Worm (Caenorhabditis elegans) whole organism, L2 larva: ENCODE measurements around the gene R08C7.12.

Experiments
- C34F6.9 ChIP-seq: fragments of 150-350 bp; optimal IDR thresholded peaks from 2 replicates; lab custom pipeline; 2014; ENCODE audit warnings: missing biosample characterization, missing genetic modification characterization
- F13H6.1 ChIP-seq: sonication (generic microtip); optimal IDR thresholded peaks from 2 replicates; lab custom pipeline; 2016; ENCODE audit warnings: missing genetic modification characterization, missing compliant biosample characterization
- R02D3.7 ChIP-seq: fragments of 150-350 bp; optimal IDR thresholded peaks from 2 replicates; lab custom pipeline; 2014; ENCODE audit warnings: missing biosample characterization, missing genetic modification characterization
- Y55F3AM.14 ChIP-seq: fragments of 200-800 bp; sonication (Bioruptor generic); optimal IDR thresholded peaks from 2 replicates; lab custom pipeline; 2018; ENCODE audit warnings: mild to moderate bottlenecking, missing genetic modification characterization, missing compliant biosample characterization
- ZK546.5 ChIP-seq: sonication (generic microtip); optimal IDR thresholded peaks from 2 replicates; lab custom pipeline; 2017; ENCODE audit warnings: missing biosample characterization, missing genetic modification characterization
- aly-2 ChIP-seq: fragments of 150-350 bp; optimal IDR thresholded peaks from 2 replicates; lab custom pipeline; 2014; ENCODE audit warnings: missing biosample characterization, missing genetic modification characterization
- blmp-1 ChIP-seq: sonication (generic microtip); optimal IDR thresholded peaks from 2 replicates; lab custom pipeline; 2017; ENCODE audit warnings: missing genetic modification characterization, mild to moderate bottlenecking, missing compliant biosample characterization, antibody characterized with exemption, moderate library complexity; ENCODE audit not compliant: insufficient read depth
- ceh-16 ChIP-seq: fragments of 150-350 bp; optimal IDR thresholded peaks from 2 replicates; lab custom pipeline; 2014; ENCODE audit warnings: missing biosample characterization, missing genetic modification characterization
- ceh-82 ChIP-seq: fragments of 150-350 bp; optimal IDR thresholded peaks from 2 replicates; lab custom pipeline; 2014; ENCODE audit warnings: missing biosample characterization, missing genetic modification characterization
- crh-2 ChIP-seq: sonication (generic microtip); optimal IDR thresholded peaks from 2 replicates; lab custom pipeline; 2017; ENCODE audit warnings: missing biosample characterization, missing genetic modification characterization
- egl-27 ChIP-seq: sonication (generic microtip); optimal IDR thresholded peaks from 3 replicates; lab custom pipeline; 2017; ENCODE audit warnings: missing biosample characterization, missing genetic modification reagents, missing genetic modification characterization
- elt-1 ChIP-seq: fragments of 150-350 bp; optimal IDR thresholded peaks from 2 replicates; lab custom pipeline; 2014; ENCODE audit warnings: missing biosample characterization, missing genetic modification characterization
- elt-3 ChIP-seq: sonication (generic microtip); optimal IDR thresholded peaks from 2 replicates; lab custom pipeline; 2017; ENCODE audit warnings: missing biosample characterization, missing genetic modification characterization
- fos-1 ChIP-seq: fragments of 150-350 bp; optimal IDR thresholded peaks from 2 replicates; lab custom pipeline; 2014; ENCODE audit warnings: missing biosample characterization, missing genetic modification characterization
- gmeb-1 ChIP-seq: fragments of 150-350 bp; optimal IDR thresholded peaks from 2 replicates; lab custom pipeline; 2014; ENCODE audit warnings: missing biosample characterization, missing genetic modification characterization
- lin-11 ChIP-seq: fragments of 150-350 bp; sonication (generic microtip); optimal IDR thresholded peaks from 2 replicates; lab custom pipeline; 2014; ENCODE audit warnings: missing biosample characterization, missing genetic modification characterization, inconsistent platforms, mixed read lengths
- lin-13 ChIP-seq: fragments of 150-350 bp; optimal IDR thresholded peaks from 2 replicates; lab custom pipeline; 2014; ENCODE audit warnings: missing biosample characterization, missing genetic modification reagents, missing genetic modification characterization
- lin-39 ChIP-seq: fragments of 150-350 bp; optimal IDR thresholded peaks from 2 replicates; lab custom pipeline; 2014; ENCODE audit warnings: missing biosample characterization, missing genetic modification reagents, missing genetic modification characterization
- lsy-2 ChIP-seq, 2 experiments: fragments of 150-350 bp in 1 of 2; sonication (generic microtip) in 1 of 2; optimal IDR thresholded peaks; 2 replicates each; lab custom pipeline; 2014 to 2017; ENCODE audit warnings: missing biosample characterization in 2 of 2, missing genetic modification characterization in 2 of 2
- mab-5 ChIP-seq: fragments of 150-350 bp; optimal IDR thresholded peaks from 2 replicates; lab custom pipeline; 2014; ENCODE audit warnings: missing biosample characterization, missing genetic modification characterization
- mbf-1 ChIP-seq: sonication (generic microtip); optimal IDR thresholded peaks from 2 replicates; lab custom pipeline; 2017; ENCODE audit warnings: missing biosample characterization, missing genetic modification characterization
- mdl-1 ChIP-seq, 2 experiments: fragments of 150-350 bp in 1 of 2; sonication (generic microtip) in 1 of 2; optimal IDR thresholded peaks; 2 replicates each; lab custom pipeline; 2017; ENCODE audit warnings: missing biosample characterization in 2 of 2, missing genetic modification characterization in 2 of 2
- nhr-129 ChIP-seq: fragments of 150-350 bp; optimal IDR thresholded peaks from 2 replicates; lab custom pipeline; 2014; ENCODE audit warnings: missing biosample characterization, missing genetic modification characterization
- nhr-21 ChIP-seq: fragments of 150-350 bp; optimal IDR thresholded peaks from 2 replicates; lab custom pipeline; 2014; ENCODE audit warnings: missing biosample characterization, missing genetic modification characterization
- nhr-23 ChIP-seq: fragments of 150-350 bp; optimal IDR thresholded peaks from 2 replicates; lab custom pipeline; 2014; ENCODE audit warnings: missing biosample characterization, missing genetic modification reagents, missing genetic modification characterization
- nhr-25 ChIP-seq: fragments of 150-350 bp; sonication (generic microtip); optimal IDR thresholded peaks from 3 replicates; lab custom pipeline; 2014; ENCODE audit warnings: missing biosample characterization, missing genetic modification characterization
- nhr-6 ChIP-seq: fragments of 150-350 bp; optimal IDR thresholded peaks from 2 replicates; lab custom pipeline; 2014; ENCODE audit warnings: missing biosample characterization, missing genetic modification characterization
- nhr-77 ChIP-seq: fragments of 150-350 bp; optimal IDR thresholded peaks from 2 replicates; lab custom pipeline; 2014; ENCODE audit warnings: missing biosample characterization, missing genetic modification characterization
- peb-1 ChIP-seq: fragments of 150-350 bp; optimal IDR thresholded peaks from 2 replicates; lab custom pipeline; 2014; ENCODE audit warnings: missing biosample characterization, missing genetic modification characterization
- sem-4 ChIP-seq: fragments of 150-350 bp; optimal IDR thresholded peaks from 2 replicates; lab custom pipeline; 2014; ENCODE audit warnings: missing biosample characterization, missing genetic modification reagents, missing genetic modification characterization
- skn-1 ChIP-seq: sonication (generic microtip); optimal IDR thresholded peaks from 2 replicates; lab custom pipeline; 2017; ENCODE audit warnings: missing biosample characterization, missing genetic modification characterization
- sma-3 ChIP-seq: sonication (generic microtip); optimal IDR thresholded peaks from 2 replicates; lab custom pipeline; 2016; ENCODE audit warnings: missing genetic modification reagents, missing genetic modification characterization, missing compliant biosample characterization
- sma-9 ChIP-seq, 2 experiments: fragments of 150-350 bp in 1 of 2; sonication (generic microtip) in 1 of 2; optimal IDR thresholded peaks; 2 replicates each; lab custom pipeline; 2014 to 2016; ENCODE audit warnings: missing genetic modification characterization in 2 of 2, mild to moderate bottlenecking in 1 of 2, missing biosample characterization in 1 of 2, missing compliant biosample characterization in 1 of 2, missing genetic modification reagents in 1 of 2, moderate library complexity in 1 of 2
- snpc-4 ChIP-seq: fragments of 150-350 bp; optimal IDR thresholded peaks from 2 replicates; lab custom pipeline; 2014; ENCODE audit warnings: missing biosample characterization, missing genetic modification characterization
- unc-55 ChIP-seq: fragments of 150-350 bp; sonication (generic microtip); optimal IDR thresholded peaks from 3 replicates; lab custom pipeline; 2014; ENCODE audit warnings: missing biosample characterization, missing genetic modification reagents, missing genetic modification characterization
- unc-62 ChIP-seq: fragments of 150-350 bp; optimal IDR thresholded peaks from 2 replicates; lab custom pipeline; 2014; ENCODE audit warnings: missing biosample characterization, missing genetic modification reagents, missing genetic modification characterization
- zag-1 ChIP-seq: fragments of 150-350 bp; optimal IDR thresholded peaks from 2 replicates; lab custom pipeline; 2014; ENCODE audit warnings: missing biosample characterization, missing genetic modification characterization
- ztf-11 ChIP-seq: sonication (generic microtip); optimal IDR thresholded peaks from 2 replicates; lab custom pipeline; 2017; ENCODE audit warnings: missing biosample characterization, missing genetic modification characterization
- ztf-4 ChIP-seq: fragments of 150-350 bp; optimal IDR thresholded peaks from 2 replicates; lab custom pipeline; 2014; ENCODE audit warnings: missing biosample characterization, missing genetic modification characterization

Gene R08C7.12

DNA sequence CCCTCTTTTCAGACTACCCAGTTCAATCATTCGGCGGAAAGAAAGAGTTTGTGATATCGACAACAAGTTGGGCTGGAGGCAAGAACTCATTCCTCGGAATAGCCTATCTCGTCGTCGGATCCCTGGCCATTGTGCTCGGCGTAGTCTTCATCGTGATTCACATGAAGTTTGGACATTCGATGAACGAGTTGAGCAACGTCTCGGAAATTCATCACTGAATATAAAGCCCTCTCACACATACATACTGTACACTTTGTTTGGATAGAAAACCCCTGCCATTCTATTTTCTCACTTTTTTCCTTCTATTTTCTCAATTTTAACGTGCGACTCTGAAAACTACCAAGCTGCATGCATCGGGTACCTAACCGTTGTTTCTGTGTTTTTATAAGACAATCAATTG, at the start of gene R08C7.12:
Gene R08C7.12, plus strand, starts transcription at position 301 of the 400 bp plus-strand sequence.
- TF ChIP-seq lin-11, result no peak
- TF ChIP-seq crh-2 (tag; lab: Kevin White, UChicago), result no peak
- no peak for TF ChIP-seq unc-62 (GFP tag; lab: Kevin White, UChicago)
- TF ChIP-seq skn-1 (tag; lab: Kevin White, UChicago), result no peak
- no peak for TF ChIP-seq snpc-4 (tag; lab: Kevin White, UChicago)
- TF ChIP-seq sma-3, result no peak
- TF ChIP-seq ztf-11 (tag; lab: Kevin White, UChicago), result no peak
- no peak for TF ChIP-seq mdl-1 (tag; optimal IDR thresholded peaks at IDR 0.05; lab: Kevin White, UChicago)
- TF ChIP-seq nhr-21, result no peak
- TF ChIP-seq mab-5 (tag; lab: Kevin White, UChicago), result no peak
- no peak for TF ChIP-seq peb-1 (tag; lab: Kevin White, UChicago)

DNA sequence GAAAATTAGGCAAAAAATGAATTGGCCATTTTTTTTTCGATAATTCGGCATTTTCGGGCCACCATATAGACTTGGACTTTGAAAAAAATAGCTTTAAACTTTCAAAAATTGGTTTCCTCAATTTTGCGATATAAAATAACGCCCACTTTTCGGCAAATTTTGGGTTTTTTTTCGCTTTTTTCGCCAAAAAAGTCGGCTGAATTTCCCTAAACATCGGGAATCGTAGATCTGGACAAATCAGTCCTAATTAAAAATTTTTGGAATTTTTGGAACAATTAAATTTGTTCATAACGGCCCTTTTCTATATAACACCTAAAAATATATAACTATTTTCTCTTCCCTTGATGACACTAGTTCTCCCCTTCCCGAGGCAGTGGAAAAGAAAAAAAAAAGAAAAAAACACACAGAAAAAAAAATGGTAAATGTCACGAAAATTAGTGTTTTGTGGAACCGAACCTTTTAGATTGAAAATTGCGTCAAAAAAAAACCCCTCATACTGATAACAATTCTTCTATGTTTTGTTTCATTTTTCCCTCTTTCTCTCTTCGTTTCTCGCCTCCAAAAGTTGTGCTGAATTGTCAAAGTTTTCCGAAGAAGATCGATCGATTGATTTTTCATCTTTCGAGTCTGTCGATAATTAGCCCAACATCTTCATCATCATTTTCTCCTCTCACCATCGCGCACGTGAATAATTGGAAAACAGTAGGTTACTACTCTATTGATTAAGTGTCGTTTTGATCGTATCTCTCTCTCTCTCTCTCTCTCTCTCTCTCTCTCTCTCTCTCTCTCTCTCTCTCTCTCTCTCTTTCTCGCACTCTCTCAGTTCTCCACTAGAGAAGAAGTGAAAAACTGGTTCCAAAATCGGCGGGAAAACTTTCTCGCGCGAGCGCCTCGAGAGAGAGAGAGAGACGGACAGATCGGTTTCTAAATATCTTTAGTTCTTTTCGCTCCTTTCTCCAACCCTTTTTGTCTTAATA, 48.9 kb upstream of the R08C7.12 start, which contains the start of gene Y24D9A.6:
Gene Y24D9A.6, minus strand, starts transcription at position 51 of the 977 bp plus-strand sequence.
- TF ChIP-seq ceh-82 (no peak), mab-5 (tag; lab: Kevin White, UChicago) (no peak), lsy-2 (tag; optimal IDR thresholded peaks at IDR 0.05; lab: Kevin White, UChicago) (peak; percentile 7 to 75), sma-3 (peak; percentile 86), lin-11 (no peak), ztf-4 (tag; lab: Kevin White, UChicago) (peak; percentile 69), nhr-129 (tag; lab: Kevin White, UChicago) (peak; percentile 70), F13H6.1 (peak; percentile 62), sem-4 (tag; lab: Kevin White, UChicago) (peak; percentile 90), R02D3.7 (tag; lab: Kevin White, UChicago) (no peak), nhr-23 (tag; lab: Kevin White, UChicago) (no peak), C34F6.9 (peak; percentile 44), ceh-16 (tag; lab: Kevin White, UChicago) (peak; percentile 100), blmp-1 (peak; percentile 96), elt-1 (tag; lab: Kevin White, UChicago) (peak; percentile 63), peb-1 (tag; lab: Kevin White, UChicago) (no peak), fos-1 (peak; percentile 67), mbf-1 (tag; lab: Kevin White, UChicago) (no peak), mdl-1 (tag; optimal IDR thresholded peaks at IDR 0.05; lab: Kevin White, UChicago) (peak; percentile 45 to 86), aly-2 (tag; lab: Kevin White, UChicago) (no peak), nhr-6 (tag; lab: Kevin White, UChicago) (peak; percentile 84), unc-55 (GFP tag; lab: Kevin White, UChicago) (peak; percentile 18), lin-13 (peak; percentile 55), zag-1 (tag; lab: Kevin White, UChicago) (no peak), Y55F3AM.14 (GFP tag; lab: Kevin White, UChicago) (no peak), ZK546.5 (tag; lab: Kevin White, UChicago) (no peak), nhr-21 (peak; percentile 93), egl-27 (tag; lab: Kevin White, UChicago) (peak; percentile 93), nhr-77 (tag; lab: Kevin White, UChicago) (no peak), sma-9 (GFP tag; optimal IDR thresholded peaks at IDR 0.05; lab: Kevin White, UChicago) (peak; percentile 83), sma-9 (tag; optimal IDR thresholded peaks at IDR 0.05; lab: Kevin White, UChicago) (no peak), elt-3 (tag; lab: Kevin White, UChicago) (no peak), lin-39 (no peak), nhr-25 (peak; percentile 96), crh-2 (tag; lab: Kevin White, UChicago) (peak; percentile 80), gmeb-1 (peak; percentile 82)
